Worm (Caenorhabditis elegans): ENCODE measurements around the gene F40F11.3.
A peak's percentile ranks its signal among the peaks of the same experiment; 100 is the strongest.

The F40F11.3 gene

ce11 chrIV:11604909-11605308, 11.1 kb upstream of the F40F11.3 start, which contains the start of the genes ragc-1 and Y24F12A.1 (continued):
- TF ChIP-seq snpc-4 (GFP tag; optimal IDR thresholded peaks at IDR 0.05) (peak; percentile 7), snpc-4 (tag; optimal IDR thresholded peaks at IDR 0.05) (peak in 1 of 4 experiments; percentile 40), ceh-91 (GFP tag; IDR thresholded peaks at IDR 0.05) (no peak), snpc-1.1 (tag; optimal IDR thresholded peaks at IDR 0.05; ENCODE audit: insufficient read depth) (no peak), ekl-4 (GFP tag; IDR thresholded peaks at IDR 0.05) (no peak), tlf-1 (GFP tag; optimal IDR thresholded peaks at IDR 0.05) (no peak), F23B12.7 (tag; optimal IDR thresholded peaks at IDR 0.05; ENCODE audit: insufficient read depth) (peak; percentile 79), ztf-25 (GFP tag; IDR thresholded peaks at IDR 0.05) (no peak), him-1 (tag; optimal IDR thresholded peaks at IDR 0.05) (no peak), attf-5 (GFP tag; optimal IDR thresholded peaks at IDR 0.05) (peak; percentile 70), F49E8.2 (tag; optimal IDR thresholded peaks at IDR 0.05; ENCODE audit: insufficient read depth) (no peak), tbp1 (GFP tag; optimal IDR thresholded peaks at IDR 0.05) (peak; percentile 34), chd-7 (tag; optimal IDR thresholded peaks at IDR 0.05) (no peak), mes-4 (tag; optimal IDR thresholded peaks at IDR 0.05) (no peak), mxl-1 (tag; optimal IDR thresholded peaks at IDR 0.05) (no peak), lsl-1 (GFP tag; optimal IDR thresholded peaks at IDR 0.05) (peak; percentile 5), let-526 (GFP tag; IDR thresholded peaks at IDR 0.05) (no peak), lin-54 (GFP tag; optimal IDR thresholded peaks at IDR 0.05) (no peak), ceh-100 (GFP tag; IDR thresholded peaks at IDR 0.05) (peak; percentile 71), ZK185.1 (tag; optimal IDR thresholded peaks at IDR 0.05; ENCODE audit: poor library complexity, severe bottlenecking) (peak; percentile 39), C06A6.2 (GFP tag; conservative IDR thresholded peaks at IDR 0.05) (0 out of 2 replicates have a peak, but pooled peaks have one; percentile 13), dpl-1 (GFP tag; optimal IDR thresholded peaks at IDR 0.05) (peak; percentile 13), madf-10 (tag; optimal IDR thresholded peaks at IDR 0.05) (no peak), somi-1 (GFP tag; optimal IDR thresholded peaks at IDR 0.05) (no peak)

DNA sequence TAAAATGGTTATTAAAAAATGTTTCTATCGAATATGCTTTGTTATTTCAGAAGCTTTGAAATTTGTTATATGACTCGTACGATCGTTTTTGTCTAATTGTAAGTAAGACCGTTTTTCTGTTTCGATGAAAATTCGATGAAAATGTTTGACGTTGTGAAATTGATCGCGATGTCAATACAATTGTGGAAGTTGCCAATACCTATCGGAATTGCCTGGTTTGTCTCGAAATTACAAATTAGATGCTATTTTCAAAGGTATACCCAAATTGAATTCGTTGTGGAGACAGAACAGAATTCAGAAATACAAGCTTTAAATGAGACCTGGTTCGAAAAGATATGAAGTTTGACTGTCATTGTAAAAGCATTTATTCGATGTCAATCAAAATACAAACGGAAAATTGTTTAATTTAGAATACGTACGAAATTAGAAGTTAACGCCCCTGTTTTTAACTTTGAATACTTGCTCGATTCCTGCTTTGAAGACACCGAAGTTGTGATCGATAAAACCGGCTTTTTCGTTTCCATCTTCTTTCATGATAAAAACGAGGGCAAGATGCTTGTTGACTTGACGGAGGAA, 9.6 kb upstream of the F40F11.3 start:
- TF ChIP-seq madf-3 (GFP tag; IDR thresholded peaks at IDR 0.05) (0 out of 2 replicates have a peak, but pooled peaks have one; percentile 66), attf-6 (GFP tag; IDR thresholded peaks at IDR 0.05) (peak; percentile 63; the same call in 1 of the 2 replicates), him-1 (tag; optimal IDR thresholded peaks at IDR 0.05) (peak; percentile 30), F52B5.7 (tag; optimal IDR thresholded peaks at IDR 0.05) (no peak), C17E4.6 (GFP tag; IDR thresholded peaks at IDR 0.05) (no peak), madf-6 (GFP tag; IDR thresholded peaks at IDR 0.05) (peak; percentile 44; the same call in 1 of the 2 replicates), ekl-4 (GFP tag; IDR thresholded peaks at IDR 0.05) (peak; percentile 56; the same call in 1 of the 2 replicates), Y53G8AR.9 (GFP tag; conservative IDR thresholded peaks at IDR 0.05) (peak; percentile 48; the same call in 1 of the 2 replicates), nhr-120 (GFP tag; IDR thresholded peaks at IDR 0.05) (no peak), let-607 (tag; optimal IDR thresholded peaks at IDR 0.05) (no peak), pbrm-1 (GFP tag; IDR thresholded peaks at IDR 0.05) (0 out of 2 replicates have a peak, but pooled peaks have one; percentile 43), tlf-1 (GFP tag; optimal IDR thresholded peaks at IDR 0.05) (no peak), ztf-26 (tag; optimal IDR thresholded peaks at IDR 0.05) (no peak), attf-5 (GFP tag; optimal IDR thresholded peaks at IDR 0.05) (no peak), F33H1.4 (GFP tag; IDR thresholded peaks at IDR 0.05) (peak; percentile 37), snpc-1.1 (tag; optimal IDR thresholded peaks at IDR 0.05; ENCODE audit: insufficient read depth) (peak; percentile 32), hrde-1 (tag; optimal IDR thresholded peaks at IDR 0.05; ENCODE audit: borderline replicate concordance) (peak; percentile 68), die-1 (tag; optimal IDR thresholded peaks at IDR 0.05) (no peak), sea-2 (GFP tag; IDR thresholded peaks at IDR 0.05) (no peak), snpc-4 (GFP tag; optimal IDR thresholded peaks at IDR 0.05) (no peak), snpc-4 (tag; optimal IDR thresholded peaks at IDR 0.05) (peak in 1 of 4 experiments; percentile 49), B0336.3 (GFP tag; IDR thresholded peaks at IDR 0.05) (peak; percentile 58; the same call in 1 of the 2 replicates), F49E8.2 (tag; optimal IDR thresholded peaks at IDR 0.05; ENCODE audit: insufficient read depth) (peak; percentile 39)
